Worm (Caenorhabditis elegans) whole organism, mixed stage, embryonic: ENCODE measurements around the gene F53F4.12.

Experiments used
- M03D4.4 ChIP-seq: sonication (generic microtip); optimal IDR thresholded peaks from 2 replicates; lab custom pipeline; 2017; ENCODE audit warnings: mild to moderate bottlenecking, missing genetic modification characterization, missing compliant biosample characterization
- bed-3 ChIP-seq: fragments of 200-800 bp; sonication (Bioruptor generic); optimal IDR thresholded peaks from 3 replicates; lab custom pipeline; 2018; ENCODE audit warnings: mild to moderate bottlenecking, missing genetic modification characterization, moderate library complexity, missing compliant biosample characterization
- blmp-1 ChIP-seq: fragments of 150-350 bp; optimal IDR thresholded peaks from 2 replicates; lab custom pipeline; 2014; ENCODE audit warnings: missing biosample characterization, missing genetic modification characterization
- ceh-39 ChIP-seq: fragments of 150-350 bp; optimal IDR thresholded peaks from 2 replicates; lab custom pipeline; 2014; ENCODE audit warnings: missing biosample characterization, missing genetic modification characterization
- ceh-43 ChIP-seq: fragments of 200-800 bp; sonication (Bioruptor generic); optimal IDR thresholded peaks from 2 replicates; lab custom pipeline; 2018; ENCODE audit warnings: mild to moderate bottlenecking, missing genetic modification characterization, moderate library complexity, missing compliant biosample characterization
- ceh-83 ChIP-seq: fragments of 200-800 bp; sonication (Bioruptor generic); optimal IDR thresholded peaks from 2 replicates; lab custom pipeline; 2018; ENCODE audit warnings: mild to moderate bottlenecking, missing genetic modification characterization, missing compliant biosample characterization
- ces-1 ChIP-seq: fragments of 150-350 bp; optimal IDR thresholded peaks from 2 replicates; lab custom pipeline; 2014; ENCODE audit warnings: missing biosample characterization, missing genetic modification reagents, missing genetic modification characterization
- cnd-1 ChIP-seq: fragments of 200-800 bp; sonication (Bioruptor generic); optimal IDR thresholded peaks from 2 replicates; lab custom pipeline; 2018; ENCODE audit warnings: mild to moderate bottlenecking, missing genetic modification characterization, missing compliant biosample characterization
- drap-1 ChIP-seq: fragments of 200-800 bp; sonication (Bioruptor generic); optimal IDR thresholded peaks from 3 replicates; lab custom pipeline; 2018; ENCODE audit warnings: mild to moderate bottlenecking, missing genetic modification characterization, missing compliant biosample characterization
- elt-1 ChIP-seq: sonication (generic microtip); optimal IDR thresholded peaks from 2 replicates; lab custom pipeline; 2017; ENCODE audit warnings: missing genetic modification characterization, mild to moderate bottlenecking, missing compliant biosample characterization, antibody characterized with exemption, moderate library complexity, borderline replicate concordance; ENCODE audit not compliant: insufficient read depth
- elt-3 ChIP-seq: fragments of 150-350 bp; optimal IDR thresholded peaks from 2 replicates; lab custom pipeline; 2014; ENCODE audit warnings: missing biosample characterization, missing genetic modification characterization
- flh-1 ChIP-seq: fragments of 200-800 bp; sonication (Bioruptor generic); optimal IDR thresholded peaks from 2 replicates; lab custom pipeline; 2018; ENCODE audit warnings: mild to moderate bottlenecking, missing genetic modification characterization, moderate library complexity, missing compliant biosample characterization
- ham-2 ChIP-seq: fragments of 200-800 bp; sonication (Bioruptor generic); optimal IDR thresholded peaks from 2 replicates; lab custom pipeline; 2018; ENCODE audit warnings: mild to moderate bottlenecking, missing genetic modification characterization, missing compliant biosample characterization
- hlh-1 ChIP-seq: fragments of 150-350 bp; optimal IDR thresholded peaks from 2 replicates; lab custom pipeline; 2014; ENCODE audit warnings: missing biosample characterization, missing genetic modification reagents, missing genetic modification characterization
- lin-13 ChIP-seq: fragments of 150-350 bp; optimal IDR thresholded peaks from 2 replicates; lab custom pipeline; 2014; ENCODE audit warnings: missing biosample characterization, missing genetic modification characterization
- lin-32 ChIP-seq: fragments of 200-800 bp; sonication (Bioruptor generic); optimal IDR thresholded peaks from 2 replicates; lab custom pipeline; 2018; ENCODE audit warnings: mild to moderate bottlenecking, missing genetic modification characterization, missing compliant biosample characterization
- lsy-2 ChIP-seq: fragments of 150-350 bp; optimal IDR thresholded peaks from 2 replicates; lab custom pipeline; 2014; ENCODE audit warnings: missing biosample characterization, missing genetic modification characterization
- mab-5 ChIP-seq: fragments of 150-350 bp; optimal IDR thresholded peaks from 2 replicates; lab custom pipeline; 2014; ENCODE audit warnings: missing biosample characterization, missing genetic modification characterization
- mls-2 ChIP-seq: sonication (generic microtip); optimal IDR thresholded peaks from 2 replicates; lab custom pipeline; 2016; ENCODE audit warnings: mild to moderate bottlenecking, missing genetic modification characterization, moderate library complexity, missing compliant biosample characterization
- nhr-12 ChIP-seq: fragments of 150-350 bp; optimal IDR thresholded peaks from 2 replicates; lab custom pipeline; 2014; ENCODE audit warnings: missing biosample characterization, missing genetic modification characterization
- nhr-2 ChIP-seq: fragments of 150-350 bp; optimal IDR thresholded peaks from 2 replicates; lab custom pipeline; 2014; ENCODE audit warnings: missing biosample characterization, missing genetic modification characterization
- nhr-237 ChIP-seq: fragments of 150-350 bp; optimal IDR thresholded peaks from 2 replicates; lab custom pipeline; 2014; ENCODE audit warnings: missing biosample characterization, missing genetic modification characterization
- nhr-28 ChIP-seq: fragments of 150-350 bp; optimal IDR thresholded peaks from 2 replicates; lab custom pipeline; 2014; ENCODE audit warnings: missing biosample characterization, missing genetic modification characterization
- nhr-76 ChIP-seq: sonication (generic microtip); optimal IDR thresholded peaks from 2 replicates; lab custom pipeline; 2017; ENCODE audit warnings: missing biosample characterization, missing genetic modification characterization
- pha-4 ChIP-seq: fragments of 150-350 bp; optimal IDR thresholded peaks from 2 replicates; lab custom pipeline; 2018; ENCODE audit warnings: missing biosample characterization, missing genetic modification reagents, missing genetic modification characterization
- sptf-1 ChIP-seq: sonication (generic microtip); optimal IDR thresholded peaks from 2 replicates; lab custom pipeline; 2017; ENCODE audit warnings: mild to moderate bottlenecking, missing genetic modification characterization, moderate library complexity, missing compliant biosample characterization
- tbx-8 ChIP-seq: fragments of 200-800 bp; sonication (Bioruptor generic); optimal IDR thresholded peaks from 2 replicates; lab custom pipeline; 2018; ENCODE audit warnings: mild to moderate bottlenecking, missing genetic modification characterization, moderate library complexity, missing compliant biosample characterization
- unc-120 ChIP-seq: sonication (generic microtip); optimal IDR thresholded peaks from 2 replicates; lab custom pipeline; 2017; ENCODE audit warnings: missing genetic modification characterization, missing compliant biosample characterization; ENCODE audit not compliant: poor library complexity, severe bottlenecking
- unc-39 ChIP-seq: fragments of 150-350 bp; optimal IDR thresholded peaks from 2 replicates; lab custom pipeline; 2014; ENCODE audit warnings: missing biosample characterization, missing genetic modification characterization
- unc-62 ChIP-seq: fragments of 150-350 bp; optimal IDR thresholded peaks from 2 replicates; lab custom pipeline; 2014; ENCODE audit warnings: missing biosample characterization, missing genetic modification reagents, missing genetic modification characterization
- zip-8 ChIP-seq: fragments of 150-350 bp; optimal IDR thresholded peaks from 2 replicates; lab custom pipeline; 2014; ENCODE audit warnings: missing biosample characterization, missing genetic modification characterization
- ztf-11 ChIP-seq: fragments of 150-350 bp; optimal IDR thresholded peaks from 2 replicates; lab custom pipeline; 2014; ENCODE audit warnings: missing biosample characterization, missing genetic modification characterization

F53F4.12 gene

ce11 chrV:13606651-13607242 is 19.1 kb upstream of the F53F4.12 start, which contains the start of gene fmo-4:
fmo-4 (minus strand) TSS chrV:13606701.
- no peak for TF ChIP-seq ztf-11
- no peak for TF ChIP-seq nhr-76
- TF ChIP-seq unc-39 (tag; lab: Kevin White, UChicago) = no peak
- no peak for TF ChIP-seq nhr-12 (tag; lab: Kevin White, UChicago)
- TF ChIP-seq ceh-83 (GFP tag; lab: Kevin White, UChicago) = no peak
- TF ChIP-seq blmp-1 (tag; lab: Kevin White, UChicago) = no peak

- TF ChIP-seq cnd-1 (tag; lab: Kevin White, UChicago) = no peak
- TF ChIP-seq lin-13 = no peak
- no peak for TF ChIP-seq lin-32 (GFP tag; lab: Kevin White, UChicago)
- TF ChIP-seq tbx-8 (GFP tag; lab: Kevin White, UChicago) = no peak
- TF ChIP-seq zip-8 (tag; lab: Kevin White, UChicago) = no peak
- no peak for TF ChIP-seq M03D4.4 (tag; lab: Kevin White, UChicago)
- TF ChIP-seq flh-1 = no peak
- no peak for TF ChIP-seq mls-2 (tag; lab: Kevin White, UChicago)
- TF ChIP-seq bed-3 = no peak
- no peak for TF ChIP-seq mab-5 (tag; lab: Kevin White, UChicago)
- no peak for TF ChIP-seq nhr-28
- TF ChIP-seq ztf-11 = no peak
- no peak for TF ChIP-seq elt-3 (tag; lab: Kevin White, UChicago)
- no peak for TF ChIP-seq ceh-43
- no peak for TF ChIP-seq drap-1 (GFP tag; lab: Kevin White, UChicago)
- no peak for TF ChIP-seq nhr-2 (tag; lab: Kevin White, UChicago)
Measured at ce11 chrV:13608486-13608885, 17.4 kb upstream of the F53F4.12 start.

- TF ChIP-seq M03D4.4 (tag; lab: Kevin White, UChicago) (no peak), ham-2 (GFP tag; lab: Kevin White, UChicago) (peak; percentile 93)
Measured at ce11 chrV:13609806-13610205, 16.0 kb upstream of the F53F4.12 start.

- TF ChIP-seq bed-3 = no peak
- no peak for TF ChIP-seq drap-1 (GFP tag; lab: Kevin White, UChicago)
- no peak for TF ChIP-seq nhr-28
Measured at ce11 chrV:13611782-13612181, 14.1 kb upstream of the F53F4.12 start, which contains the start of gene spig-9. spig-9 (minus strand) TSS chrV:13611882.

- TF ChIP-seq ceh-43 (no peak), ces-1 (no peak), elt-3 (tag; lab: Kevin White, UChicago) (no peak), ceh-39 (tag; lab: Kevin White, UChicago) (no peak), mab-5 (tag; lab: Kevin White, UChicago) (no peak), blmp-1 (tag; lab: Kevin White, UChicago) (no peak), lsy-2 (tag; lab: Kevin White, UChicago) (no peak), flh-1 (no peak), ham-2 (GFP tag; lab: Kevin White, UChicago) (no peak)
- TF ChIP-seq, all 35 proteins: peak for 0
Measured at ce11 chrV:13613870-13614269, 12.0 kb upstream of the F53F4.12 start, which contains the start of gene F53F4.7. F53F4.7 (minus strand) TSS chrV:13613970.

ce11 chrV:13619752-13620151 is 6.1 kb upstream of the F53F4.12 start, which contains the start of gene srd-11:
srd-11 (minus strand) TSS chrV:13619852.
- TF ChIP-seq elt-1 (no peak), nhr-237 (tag; lab: Kevin White, UChicago) (no peak), flh-1 (no peak), ceh-83 (GFP tag; lab: Kevin White, UChicago) (no peak), cnd-1 (tag; lab: Kevin White, UChicago) (no peak)
- TF ChIP-seq, all 35 proteins: peak for 0

- TF ChIP-seq hlh-1 (tag; lab: Kevin White, UChicago) = no peak
- TF ChIP-seq pha-4 = no peak
- no peak for TF ChIP-seq bed-3
- TF ChIP-seq unc-120 (tag; lab: Kevin White, UChicago) = no peak
- TF ChIP-seq lin-13 = no peak
- no peak for TF ChIP-seq nhr-12 (tag; lab: Kevin White, UChicago)
- no peak for TF ChIP-seq zip-8 (tag; lab: Kevin White, UChicago)
- no peak for TF ChIP-seq mls-2 (tag; lab: Kevin White, UChicago)
- TF ChIP-seq blmp-1 (tag; lab: Kevin White, UChicago) = no peak
- no peak for TF ChIP-seq ztf-11
- TF ChIP-seq nhr-237 (tag; lab: Kevin White, UChicago) = no peak
- no peak for TF ChIP-seq unc-62 (GFP tag; lab: Kevin White, UChicago)
- no peak for TF ChIP-seq cnd-1 (tag; lab: Kevin White, UChicago)
- TF ChIP-seq M03D4.4 (tag; lab: Kevin White, UChicago) = no peak
- TF ChIP-seq lin-32 (GFP tag; lab: Kevin White, UChicago) = no peak
- no peak for TF ChIP-seq sptf-1 (tag; lab: Kevin White, UChicago)
- TF ChIP-seq tbx-8 (GFP tag; lab: Kevin White, UChicago) = no peak
- no peak for TF ChIP-seq ceh-83 (GFP tag; lab: Kevin White, UChicago)
- no peak for TF ChIP-seq elt-3 (tag; lab: Kevin White, UChicago)
Measured at ce11 chrV:13620676-13621075, 5.2 kb upstream of the F53F4.12 start, which contains the start of gene F53F4.15. F53F4.15 (plus strand) TSS chrV:13620976.
